Fruit fly (Drosophila melanogaster): ENCODE results near the gene lectin-37Da.

lectin-37Da gene

DNA sequence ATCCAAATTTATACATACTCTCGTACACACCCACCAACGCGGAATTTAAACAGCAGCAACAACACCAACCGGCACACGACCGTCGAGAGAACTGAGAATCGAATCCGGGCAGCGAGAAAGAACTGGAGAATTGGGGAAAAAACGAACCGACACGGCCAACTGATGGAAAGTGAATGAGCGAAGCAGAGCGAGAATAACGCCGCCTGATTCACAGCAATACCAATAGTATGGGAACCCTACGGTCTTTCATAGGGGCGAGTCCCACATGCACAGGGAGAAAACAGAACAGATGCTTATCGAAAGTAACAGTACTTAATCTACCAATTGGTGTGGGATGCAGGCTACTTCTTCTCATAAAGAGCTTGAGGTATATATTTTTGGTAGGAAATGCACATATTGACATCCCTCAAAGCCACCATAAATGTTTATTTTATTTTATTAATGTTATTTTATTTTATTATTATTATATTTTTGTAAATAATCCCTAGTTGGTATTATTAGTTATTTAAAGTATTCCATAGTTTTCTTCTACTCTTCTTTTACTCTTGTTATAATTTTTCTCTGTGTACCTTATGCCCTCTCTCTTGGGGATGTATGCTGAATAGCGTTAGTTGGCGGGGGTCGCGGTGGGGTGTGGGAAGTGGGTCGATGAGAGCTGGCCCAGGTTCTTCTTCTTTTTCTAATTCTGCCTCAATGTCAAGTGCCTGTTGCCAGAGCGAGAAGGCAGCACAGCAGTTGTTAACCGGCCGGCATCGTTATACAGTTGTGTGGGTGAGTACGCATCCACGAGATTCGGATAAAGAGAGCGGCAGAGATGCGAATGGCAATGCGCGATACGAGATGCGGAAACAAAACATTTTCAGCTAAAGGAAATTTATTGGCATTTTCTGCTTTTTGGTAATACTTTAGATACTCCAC, 19.5 kb upstream of the lectin-37Da start, which contains the start of gene CG17544 (continued):
- TF ChIP-seq CG8119 (GFP tag; IDR thresholded peaks at IDR 0.05) (peak; percentile 64; the same call in 2 of the 3 replicates), fkh (GFP tag; optimal IDR thresholded peaks at IDR 0.05) (peak; percentile 69), CG8632 (GFP tag; optimal IDR thresholded peaks at IDR 0.05) (peak; percentile 83), fd85E (GFP tag; optimal IDR thresholded peaks at IDR 0.05) (peak; percentile 5), CG31627 (GFP tag; optimal IDR thresholded peaks at IDR 0.05) (peak; percentile 56), dac (GFP tag; optimal IDR thresholded peaks at IDR 0.05) (peak; percentile 2), Eip78C (GFP tag) (peak; percentile 82), CG6808 (GFP tag; optimal IDR thresholded peaks at IDR 0.05) (peak; percentile 79), CG6792 (GFP tag; optimal IDR thresholded peaks at IDR 0.05) (peak; percentile 67), acj6 (GFP tag; optimal IDR thresholded peaks at IDR 0.05) (peak; percentile 82), Ets96B (tag; optimal IDR thresholded peaks at IDR 0.05) (peak; percentile 81), OdsH (GFP tag; optimal IDR thresholded peaks at IDR 0.05) (peak; percentile 82), fd59A (GFP tag; optimal IDR thresholded peaks at IDR 0.05) (peak; percentile 28), lz (GFP tag; optimal IDR thresholded peaks at IDR 0.05) (peak; percentile 59), vri (GFP tag; optimal IDR thresholded peaks at IDR 0.05) (peak; percentile 50), spab (GFP tag; optimal IDR thresholded peaks at IDR 0.05) (peak; percentile 77), Ets21C (GFP tag; optimal IDR thresholded peaks at IDR 0.05) (peak; percentile 61), CG34406 (GFP tag; optimal IDR thresholded peaks at IDR 0.05) (peak; percentile 81), Hr38 (GFP tag; optimal IDR thresholded peaks at IDR 0.05) (no peak), CG4318 (GFP tag; optimal IDR thresholded peaks at IDR 0.05) (peak; percentile 66), Met (GFP tag; optimal IDR thresholded peaks at IDR 0.05) (peak; percentile 69), CG32006 (GFP tag; optimal IDR thresholded peaks at IDR 0.05) (peak; percentile 90), pdm3 (GFP tag; optimal IDR thresholded peaks at IDR 0.05) (peak; percentile 54), Hr39 (GFP tag; optimal IDR thresholded peaks at IDR 0.05) (peak; percentile 52), Sox14 (GFP tag; optimal IDR thresholded peaks at IDR 0.05) (peak; percentile 40), CG1621 (tag; optimal IDR thresholded peaks at IDR 0.05) (peak; percentile 25), achi (GFP tag; optimal IDR thresholded peaks at IDR 0.05) (peak; percentile 84), Lpt (GFP tag; optimal IDR thresholded peaks at IDR 0.05) (peak; percentile 49), CG6163 (GFP tag; IDR thresholded peaks at IDR 0.05) (peak; percentile 63), CG9139 (GFP tag; optimal IDR thresholded peaks at IDR 0.05) (peak; percentile 42), CG15336 (GFP tag; IDR thresholded peaks at IDR 0.05) (no peak; the same call in none of the 2 replicates), CG11762 (GFP tag; optimal IDR thresholded peaks at IDR 0.05; ENCODE audit: insufficient read depth) (peak; percentile 64), Gug (GFP tag; IDR thresholded peaks at IDR 0.05) (peak; percentile 34; the same call in 1 of the 2 replicates), topi (GFP tag; optimal IDR thresholded peaks at IDR 0.05) (peak; percentile 22)

DNA sequence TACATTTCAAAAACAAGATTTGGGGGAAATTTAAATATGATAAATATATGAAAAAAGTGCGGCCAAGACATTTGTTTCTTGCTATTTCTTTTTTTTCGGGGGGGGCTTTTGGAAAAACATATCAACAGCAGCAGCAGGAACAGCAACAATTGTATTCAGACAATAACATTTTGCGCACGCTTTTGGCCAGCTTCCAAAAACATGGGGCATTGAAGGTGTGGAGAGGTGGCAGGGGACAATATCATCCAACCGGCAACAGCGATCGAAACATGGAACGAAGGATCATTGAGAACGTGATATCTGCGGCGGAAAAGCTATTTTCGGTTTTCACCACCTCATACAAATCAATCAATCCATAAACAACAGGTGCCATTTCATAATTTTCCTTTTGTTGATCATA, 16.2 kb upstream of the lectin-37Da start:
- TF ChIP-seq CG6276 (GFP tag; optimal IDR thresholded peaks at IDR 0.05): no peak
- no peak for TF ChIP-seq pdm3 (GFP tag; optimal IDR thresholded peaks at IDR 0.05)
- no peak for TF ChIP-seq CG11902 (GFP tag; optimal IDR thresholded peaks at IDR 0.05)
- no peak for TF ChIP-seq Sox102F (GFP tag; optimal IDR thresholded peaks at IDR 0.05)
- TF ChIP-seq CG8319 (GFP tag; optimal IDR thresholded peaks at IDR 0.05): no peak
- TF ChIP-seq CG1621 (tag; optimal IDR thresholded peaks at IDR 0.05): no peak
- no peak for TF ChIP-seq CG8632 (GFP tag; optimal IDR thresholded peaks at IDR 0.05)
- no peak for TF ChIP-seq fkh (GFP tag; optimal IDR thresholded peaks at IDR 0.05)
- no peak for TF ChIP-seq Eip78C (GFP tag)
- TF ChIP-seq CG9139 (GFP tag; optimal IDR thresholded peaks at IDR 0.05): no peak
- no peak for TF ChIP-seq Hr39 (GFP tag; optimal IDR thresholded peaks at IDR 0.05)
- TF ChIP-seq CG16779 (tag; optimal IDR thresholded peaks at IDR 0.05): no peak
- no peak for TF ChIP-seq esn (GFP tag; optimal IDR thresholded peaks at IDR 0.05)

Measured in whole organism, prepupa.